Worm (Caenorhabditis elegans) whole organism, L4/young adult: ENCODE results near the gene math-21.

Source experiments
- W03F9.2 ChIP-seq: fragments of 150-350 bp; optimal IDR thresholded peaks from 2 replicates; lab custom pipeline; 2014; ENCODE audit warnings: missing biosample characterization, missing genetic modification characterization
- dao-5 ChIP-seq: sonication (generic microtip); optimal IDR thresholded peaks from 2 replicates; lab custom pipeline; 2016; ENCODE audit warnings: missing genotype, missing genetic modification characterization, moderate library complexity, missing compliant biosample characterization
- him-1 ChIP-seq: sonication (generic microtip); optimal IDR thresholded peaks from 2 replicates; lab custom pipeline; 2016; ENCODE audit warnings: missing genotype, missing genetic modification reagents, missing genetic modification characterization, missing compliant biosample characterization

- TF ChIP-seq him-1 (tag; lab: Kevin White, UChicago): no peak
- TF ChIP-seq W03F9.2 (tag; lab: Kevin White, UChicago): no peak
- TF ChIP-seq dao-5: no peak
Observed at ce11 chrII:1986979-1987378, 6.9 kb upstream of the math-21 start, which contains the start of gene Y16E11A.4.
